Fruit fly (Drosophila melanogaster): ENCODE measurements around the gene CG15239.
A peak's percentile ranks its signal among the peaks of the same experiment; 100 is the strongest.

Gene CG15239

dm6 chrX:3838648-3839047 is 45.3 kb upstream of the CG15239 start (continued):
- TF ChIP-seq Ptx1 (GFP tag; IDR thresholded peaks at IDR 0.05) (peak; percentile 80), zen (tag; optimal IDR thresholded peaks at IDR 0.05) (peak; percentile 65), fd64A (GFP tag; optimal IDR thresholded peaks at IDR 0.05) (peak; percentile 55), CG8765 (GFP tag; IDR thresholded peaks at IDR 0.05) (peak; percentile 76), grau (tag; optimal IDR thresholded peaks at IDR 0.05) (peak; percentile 77), Blimp-1 (GFP tag; optimal IDR thresholded peaks at IDR 0.05) (peak; percentile 71), croc (GFP tag; conservative IDR thresholded peaks at IDR 0.05) (peak; percentile 49; the same call in 2 of the 3 replicates), maf-S (GFP tag; optimal IDR thresholded peaks at IDR 0.05) (peak; percentile 74), ara (GFP tag; IDR thresholded peaks at IDR 0.05) (peak; percentile 77), zfh1 (GFP tag; IDR thresholded peaks at IDR 0.05) (peak; percentile 79), ERR (GFP tag; optimal IDR thresholded peaks at IDR 0.05) (peak; percentile 21), Antp (GFP tag; optimal IDR thresholded peaks at IDR 0.05) (peak; percentile 72), CG2202 (tag; optimal IDR thresholded peaks at IDR 0.05) (peak; percentile 38), mld (GFP tag; IDR thresholded peaks at IDR 0.05; ENCODE audit: partially characterized antibody) (no peak), CG3847 (GFP tag; IDR thresholded peaks at IDR 0.05) (peak; percentile 68), fd96Cb (tag; optimal IDR thresholded peaks at IDR 0.05) (peak; percentile 76), scrt (GFP tag; optimal IDR thresholded peaks at IDR 0.05) (peak; percentile 72), CG11093 (GFP tag; IDR thresholded peaks at IDR 0.05) (peak; percentile 58; the same call in 2 of the 3 replicates), CG13424 (tag; optimal IDR thresholded peaks at IDR 0.05) (peak; percentile 87), Fer1 (GFP tag; optimal IDR thresholded peaks at IDR 0.05) (peak; percentile 80), shn (GFP tag; optimal IDR thresholded peaks at IDR 0.05) (peak; percentile 81), CG6791 (GFP tag; IDR thresholded peaks at IDR 0.05; ENCODE audit: partially characterized antibody) (no peak), Spps (tag; optimal IDR thresholded peaks at IDR 0.05) (peak; percentile 24), CG11723 (GFP tag; optimal IDR thresholded peaks at IDR 0.05) (peak; percentile 75), CG15514 (GFP tag; optimal IDR thresholded peaks at IDR 0.05) (peak; percentile 64), ranshi (GFP tag; IDR thresholded peaks at IDR 0.05) (peak; percentile 59), Ada2b (GFP tag; IDR thresholded peaks at IDR 0.05) (peak; percentile 77), NFAT (GFP tag; IDR thresholded peaks at IDR 0.05) (peak; percentile 85), CG2678 (tag; optimal IDR thresholded peaks at IDR 0.05) (peak; percentile 88), Lhr (GFP tag; optimal IDR thresholded peaks at IDR 0.05) (peak; percentile 20), CG17186 (GFP tag; optimal IDR thresholded peaks at IDR 0.05) (no peak), nmo (GFP tag; optimal IDR thresholded peaks at IDR 0.05) (peak; percentile 81), toy (GFP tag; IDR thresholded peaks at IDR 0.05) (0 out of 2 replicates have a peak, but pooled peaks have one; percentile 39), Deaf1 (tag; optimal IDR thresholded peaks at IDR 0.05) (peak; percentile 25), CG9932 (GFP tag; IDR thresholded peaks at IDR 0.05) (peak; percentile 88), run (tag; optimal IDR thresholded peaks at IDR 0.05) (peak; percentile 62), Hr78 (GFP tag; optimal IDR thresholded peaks at IDR 0.05) (peak in 1 of 2 experiments; percentile 42), sens-2 (GFP tag; IDR thresholded peaks at IDR 0.05) (peak; percentile 74), sr (GFP tag; IDR thresholded peaks at IDR 0.05) (peak; percentile 30; the same call in 1 of the 3 replicates), ci (GFP tag; IDR thresholded peaks at IDR 0.05) (peak; percentile 91), Kr (GFP tag; optimal IDR thresholded peaks at IDR 0.05) (no peak), Fer2 (tag; optimal IDR thresholded peaks at IDR 0.05) (peak; percentile 60), esg (GFP tag; conservative IDR thresholded peaks at IDR 0.05) (peak; percentile 43; the same call in 1 of the 2 replicates), sna (GFP tag; IDR thresholded peaks at IDR 0.05; ENCODE audit: partially characterized antibody) (no peak), CHES-1-like (GFP tag; optimal IDR thresholded peaks at IDR 0.05) (peak; percentile 72), tx (GFP tag; optimal IDR thresholded peaks at IDR 0.05) (peak; percentile 73), CG8089 (GFP tag; optimal IDR thresholded peaks at IDR 0.05) (peak; percentile 67), dm (GFP tag; optimal IDR thresholded peaks at IDR 0.05) (peak; percentile 58), pita (GFP tag; optimal IDR thresholded peaks at IDR 0.05) (no peak), HLHmδ (GFP tag; optimal IDR thresholded peaks at IDR 0.05) (no peak)
